Worm (Caenorhabditis elegans) whole organism, L4 larva: ENCODE measurements around the gene mboa-4.

Source experiments
- D1046.2 ChIP-seq: fragments of 200-800 bp; sonication (Bioruptor generic); IDR thresholded peaks from 2 replicates; pipeline ENCODE4 v1.3.6; 2022; ENCODE audit warnings: missing genetic modification characterization, missing compliant biosample characterization
- F26F4.8 ChIP-seq: fragments of 200-800 bp; sonication (Bioruptor generic); conservative IDR thresholded peaks from 2 replicates; pipeline ENCODE4 v1.3.6; 2022; ENCODE audit warnings: missing genetic modification characterization, missing compliant biosample characterization
- F44E2.7 ChIP-seq: fragments of 200-800 bp; sonication (Bioruptor generic); IDR thresholded peaks from 2 replicates; pipeline ENCODE4 v2.1.2; 2022; ENCODE audit warnings: missing genetic modification characterization, missing compliant biosample characterization
- F49E8.2 ChIP-seq: sonication (generic microtip); optimal IDR thresholded peaks from 2 replicates; lab custom pipeline; 2016; ENCODE audit warnings: missing compliant biosample characterization, mild to moderate bottlenecking, missing genetic modification characterization, borderline replicate concordance
- R02D3.7 ChIP-seq: fragments of 150-350 bp; sonication (generic microtip); optimal IDR thresholded peaks from 3 replicates; lab custom pipeline; 2014; ENCODE audit warnings: missing biosample characterization, missing genetic modification characterization
- Y48G9A.11 ChIP-seq: fragments of 200-800 bp; sonication (Bioruptor generic); IDR thresholded peaks from 2 replicates; pipeline ENCODE4 v1.3.6; 2022; ENCODE audit warnings: missing genetic modification reagents, missing genetic modification characterization, missing compliant biosample characterization
- Y5F2A.4 ChIP-seq: fragments of 200-800 bp; sonication (Bioruptor generic); optimal IDR thresholded peaks from 2 replicates; lab custom pipeline; 2018; ENCODE audit warnings: mild to moderate bottlenecking, missing genetic modification characterization, missing compliant biosample characterization
- ZK546.5 ChIP-seq, 2 experiments: sonication (generic microtip); optimal IDR thresholded peaks; 2 replicates each; lab custom pipeline; 2017; ENCODE audit warnings: missing biosample characterization in 2 of 2, missing genetic modification characterization in 2 of 2
- aha-1 ChIP-seq: fragments of 150-350 bp; peaks from one replicate; lab custom pipeline; 2014; ENCODE audit warnings: missing biosample characterization, missing genetic modification characterization
- ceh-32 ChIP-seq: sonication (generic microtip); optimal IDR thresholded peaks from 2 replicates; lab custom pipeline; 2016; ENCODE audit warnings: mild to moderate bottlenecking, missing genetic modification characterization, missing compliant biosample characterization; ENCODE audit not compliant: poor library complexity
- ceh-62 ChIP-seq: sonication (generic microtip); optimal IDR thresholded peaks from 2 replicates; lab custom pipeline; 2017; ENCODE audit warnings: missing biosample characterization, missing genetic modification characterization
- ceh-82 ChIP-seq: sonication (generic microtip); optimal IDR thresholded peaks from 2 replicates; lab custom pipeline; 2017; ENCODE audit warnings: missing biosample characterization, missing genetic modification characterization
- ctbp-1 ChIP-seq: fragments of 200-800 bp; sonication (Bioruptor generic); IDR thresholded peaks from 2 replicates; pipeline ENCODE4 v1.3.6; 2022; ENCODE audit warnings: missing genetic modification reagents, missing genetic modification characterization, missing compliant biosample characterization
- daf-16 ChIP-seq, 3 experiments: sonication (generic microtip); optimal IDR thresholded peaks; 2 replicates each; lab custom pipeline; 2016 to 2017; ENCODE audit warnings: missing genetic modification characterization in 3 of 3, missing genetic modification reagents in 3 of 3, mild to moderate bottlenecking in 2 of 3, missing compliant biosample characterization in 2 of 3, missing biosample characterization in 1 of 3, moderate library complexity in 1 of 3
- daf-19 ChIP-seq: fragments of 200-800 bp; sonication (Bioruptor generic); conservative IDR thresholded peaks from 2 replicates; pipeline ENCODE4 v1.3.6; 2022; ENCODE audit warnings: missing genetic modification characterization, missing compliant biosample characterization
- daf-8 ChIP-seq: fragments of 200-800 bp; sonication (Bioruptor generic); IDR thresholded peaks from 2 replicates; pipeline ENCODE4 v1.3.6; 2022; ENCODE audit warnings: missing genetic modification characterization, missing compliant biosample characterization
- dmd-6 ChIP-seq: fragments of 200-800 bp; sonication (Bioruptor generic); IDR thresholded peaks from 2 replicates; pipeline ENCODE4 v1.3.6; 2022; ENCODE audit warnings: missing genetic modification reagents, missing genetic modification characterization, missing compliant biosample characterization
- dmd-8 ChIP-seq: fragments of 200-800 bp; sonication (Bioruptor generic); IDR thresholded peaks from 2 replicates; pipeline ENCODE4 v1.3.6; 2022; ENCODE audit warnings: missing genetic modification characterization, missing compliant biosample characterization
- dmd-9 ChIP-seq: fragments of 200-800 bp; sonication (Bioruptor generic); IDR thresholded peaks from 2 replicates; pipeline ENCODE4 v1.3.6; 2022; ENCODE audit warnings: missing genetic modification reagents, missing genetic modification characterization, missing compliant biosample characterization
- dve-1 ChIP-seq: sonication (generic microtip); optimal IDR thresholded peaks from 2 replicates; lab custom pipeline; 2017; ENCODE audit warnings: antibody characterized with exemption, mild to moderate bottlenecking, missing genetic modification characterization, missing compliant biosample characterization; ENCODE audit not compliant: insufficient read depth
- egl-27 ChIP-seq: sonication (generic microtip); optimal IDR thresholded peaks from 3 replicates; lab custom pipeline; 2017; ENCODE audit warnings: missing biosample characterization, missing genetic modification reagents, missing genetic modification characterization
- hif-1 ChIP-seq, 2 experiments: sonication (generic microtip); optimal IDR thresholded peaks; 2 replicates each; lab custom pipeline; 2016 to 2017; ENCODE audit warnings: missing compliant biosample characterization in 2 of 2, missing genetic modification characterization in 2 of 2, missing genetic modification reagents in 2 of 2, missing genotype in 2 of 2, mild to moderate bottlenecking in 1 of 2
- hlh-11 ChIP-seq: fragments of 200-800 bp; sonication (Bioruptor generic); optimal IDR thresholded peaks from 2 replicates; lab custom pipeline; 2018; ENCODE audit warnings: mild to moderate bottlenecking, missing genetic modification characterization, missing compliant biosample characterization
- hlh-30 ChIP-seq: sonication (generic microtip); optimal IDR thresholded peaks from 2 replicates; lab custom pipeline; 2017; ENCODE audit warnings: antibody characterized with exemption, mild to moderate bottlenecking, missing genetic modification characterization, missing compliant biosample characterization; ENCODE audit not compliant: insufficient read depth
- hmg-1.1 ChIP-seq: fragments of 200-800 bp; sonication (Bioruptor generic); IDR thresholded peaks from 2 replicates; pipeline ENCODE4 v1.3.6; 2022; ENCODE audit warnings: missing genetic modification reagents, missing genetic modification characterization, missing compliant biosample characterization
- jun-1 ChIP-seq: fragments of 150-350 bp; optimal IDR thresholded peaks from 2 replicates; lab custom pipeline; 2014; ENCODE audit warnings: missing biosample characterization, missing genetic modification reagents, missing genetic modification characterization
- lim-7 ChIP-seq: fragments of 200-800 bp; sonication (Bioruptor generic); IDR thresholded peaks from 2 replicates; pipeline ENCODE4 v1.3.6; 2022; ENCODE audit warnings: missing genetic modification characterization, missing compliant biosample characterization
- lin-1 ChIP-seq: fragments of 200-800 bp; sonication (Bioruptor generic); IDR thresholded peaks from 2 replicates; pipeline ENCODE4 v1.3.6; 2022; ENCODE audit warnings: missing genetic modification reagents, missing genetic modification characterization, missing compliant biosample characterization
- lin-29 ChIP-seq: fragments of 200-800 bp; sonication (Bioruptor generic); IDR thresholded peaks from 2 replicates; pipeline ENCODE4 v1.3.6; 2022; ENCODE audit warnings: missing genetic modification reagents, missing genetic modification characterization, missing compliant biosample characterization
- lin-39 ChIP-seq: fragments of 150-350 bp; optimal IDR thresholded peaks from 2 replicates; lab custom pipeline; 2014; ENCODE audit warnings: missing biosample characterization, missing genetic modification reagents, missing genetic modification characterization
- lsy-2 ChIP-seq, 2 experiments: fragments of 150-350 bp in 1 of 2; sonication (generic microtip) in 1 of 2; optimal IDR thresholded peaks; 2 replicates each; lab custom pipeline; 2014 to 2017; ENCODE audit warnings: missing biosample characterization in 2 of 2, missing genetic modification characterization in 2 of 2
- madf-5 ChIP-seq, 2 experiments: fragments of 200-800 bp; sonication (Bioruptor generic); IDR thresholded peaks; 2 replicates each; pipeline ENCODE4 v1.3.6; 2022; ENCODE audit warnings: missing compliant biosample characterization in 2 of 2, missing genetic modification characterization in 2 of 2
- mdt-29 ChIP-seq: fragments of 200-800 bp; sonication (Bioruptor generic); IDR thresholded peaks from 2 replicates; pipeline ENCODE4 v1.3.6; 2022; ENCODE audit warnings: missing genetic modification reagents, missing genetic modification characterization, missing compliant biosample characterization
- mxl-2 ChIP-seq: fragments of 200-800 bp; sonication (Bioruptor generic); conservative IDR thresholded peaks from 2 replicates; pipeline ENCODE4 v1.3.6; 2022; ENCODE audit warnings: missing genetic modification reagents, missing genetic modification characterization, missing compliant biosample characterization
- nhr-10 ChIP-seq: fragments of 150-350 bp; optimal IDR thresholded peaks from 2 replicates; lab custom pipeline; 2014; ENCODE audit warnings: missing biosample characterization, missing genetic modification characterization
- nhr-237 ChIP-seq: sonication (generic microtip); optimal IDR thresholded peaks from 2 replicates; lab custom pipeline; 2017; ENCODE audit warnings: missing biosample characterization, missing genetic modification characterization
- nhr-41 ChIP-seq: fragments of 200-800 bp; sonication (Bioruptor generic); IDR thresholded peaks from 2 replicates; pipeline ENCODE4 v1.3.6; 2022; ENCODE audit warnings: missing genetic modification reagents, missing genetic modification characterization, missing compliant biosample characterization
- nhr-42 ChIP-seq: fragments of 200-800 bp; sonication (Bioruptor generic); IDR thresholded peaks from 2 replicates; pipeline ENCODE4 v1.3.6; 2022; ENCODE audit warnings: missing genetic modification characterization, missing compliant biosample characterization
- nhr-76 ChIP-seq: fragments of 150-350 bp; optimal IDR thresholded peaks from 2 replicates; lab custom pipeline; 2014; ENCODE audit warnings: missing biosample characterization, missing genetic modification characterization
- pqm-1 ChIP-seq: sonication (generic microtip); optimal IDR thresholded peaks from 2 replicates; lab custom pipeline; 2017; ENCODE audit warnings: missing biosample characterization, missing genetic modification characterization
- saeg-2 ChIP-seq: fragments of 200-800 bp; sonication (Bioruptor generic); IDR thresholded peaks from 2 replicates; pipeline ENCODE4 v1.3.6; 2022; ENCODE audit warnings: missing genetic modification reagents, missing genetic modification characterization, missing compliant biosample characterization
- snpc-1.2 ChIP-seq: fragments of 200-800 bp; sonication (Bioruptor generic); IDR thresholded peaks from 2 replicates; pipeline ENCODE4 v1.3.6; 2022; ENCODE audit warnings: missing genetic modification reagents, missing genetic modification characterization, missing compliant biosample characterization
- snpc-4 ChIP-seq: fragments of 150-350 bp; optimal IDR thresholded peaks from 2 replicates; lab custom pipeline; 2014; ENCODE audit warnings: missing biosample characterization, missing genetic modification characterization
- spr-3 ChIP-seq: fragments of 200-800 bp; sonication (Bioruptor generic); optimal IDR thresholded peaks from 2 replicates; lab custom pipeline; 2018; ENCODE audit warnings: mild to moderate bottlenecking, missing genetic modification characterization, missing compliant biosample characterization
- tra-1 ChIP-seq: fragments of 200-800 bp; sonication (Bioruptor generic); IDR thresholded peaks from 2 replicates; pipeline ENCODE4 v1.3.6; 2022; ENCODE audit warnings: missing genetic modification reagents, missing genetic modification characterization, missing compliant biosample characterization
- vab-7 ChIP-seq: fragments of 200-800 bp; sonication (Bioruptor generic); IDR thresholded peaks from 2 replicates; pipeline ENCODE4 v1.3.6; 2022; ENCODE audit warnings: missing genetic modification reagents, missing genetic modification characterization, missing compliant biosample characterization
- zag-1 ChIP-seq: fragments of 150-350 bp; optimal IDR thresholded peaks from 2 replicates; lab custom pipeline; 2014; ENCODE audit warnings: missing biosample characterization, missing genetic modification characterization
- zfp-2 ChIP-seq: sonication (generic microtip); optimal IDR thresholded peaks from 2 replicates; lab custom pipeline; 2016; ENCODE audit warnings: mild to moderate bottlenecking, missing genetic modification characterization, missing compliant biosample characterization
- zip-11 ChIP-seq: fragments of 200-800 bp; sonication (Bioruptor generic); IDR thresholded peaks from 2 replicates; pipeline ENCODE4 v1.3.6; 2022; ENCODE audit warnings: missing genetic modification characterization, missing compliant biosample characterization
- ztf-11 ChIP-seq: fragments of 150-350 bp; optimal IDR thresholded peaks from 2 replicates; lab custom pipeline; 2014; ENCODE audit warnings: missing biosample characterization, missing genetic modification characterization
- ztf-7 ChIP-seq: fragments of 150-350 bp; optimal IDR thresholded peaks from 2 replicates; lab custom pipeline; 2014; ENCODE audit warnings: missing biosample characterization, missing genetic modification characterization

The mboa-4 gene

ce11 chrIV:11110995-11111619, 48.7 kb downstream of the mboa-4 start, which contains the start of gene rps-5 (continued):
- no peak for TF ChIP-seq ctbp-1
- no peak for TF ChIP-seq spr-3 (GFP tag; lab: Kevin White, UChicago)
- no peak for TF ChIP-seq dmd-8 (GFP tag; lab: Robert Waterston, UW)
- TF ChIP-seq daf-8 (GFP tag; lab: Robert Waterston, UW), result no peak
- TF ChIP-seq F49E8.2, result no peak
- no peak for TF ChIP-seq daf-16 (GFP tag; optimal IDR thresholded peaks at IDR 0.05; lab: Kevin White, UChicago)
- no peak for TF ChIP-seq daf-16 (tag; optimal IDR thresholded peaks at IDR 0.05; lab: Kevin White, UChicago)
- TF ChIP-seq egl-27, result no peak
- TF ChIP-seq saeg-2 (GFP tag; lab: Robert Waterston, UW), result no peak
- TF ChIP-seq nhr-10 (tag; lab: Kevin White, UChicago), result no peak
- peak; percentile 32 for TF ChIP-seq hlh-11 (tag; lab: Kevin White, UChicago)
- TF ChIP-seq tra-1 (GFP tag; lab: Robert Waterston, UW), result no peak
- TF ChIP-seq snpc-1.2 (GFP tag; lab: Robert Waterston, UW), result peak; percentile 50; the same call in 1 of the 2 replicates
- TF ChIP-seq mdt-29, result no peak
- TF ChIP-seq lim-7, result no peak
- no peak for TF ChIP-seq nhr-41 (GFP tag; lab: Robert Waterston, UW)
- TF ChIP-seq F26F4.8 (GFP tag; lab: Robert Waterston, UW), result no peak
- TF ChIP-seq dmd-9 (GFP tag; lab: Robert Waterston, UW), result no peak
- TF ChIP-seq zag-1 (tag; lab: Kevin White, UChicago), result no peak
- no peak for TF ChIP-seq jun-1 (tag; lab: Kevin White, UChicago)
- no peak for TF ChIP-seq madf-5 (GFP tag; IDR thresholded peaks at IDR 0.05; lab: Robert Waterston, UW)
- peak in 1 of 2 experiments; percentile 85 for TF ChIP-seq lsy-2 (tag; optimal IDR thresholded peaks at IDR 0.05; lab: Kevin White, UChicago)
- TF ChIP-seq nhr-237 (tag; lab: Kevin White, UChicago), result no peak
- TF ChIP-seq lin-29 (GFP tag; lab: Robert Waterston, UW), result no peak
- TF ChIP-seq lin-1 (GFP tag; lab: Robert Waterston, UW), result no peak
- no peak for TF ChIP-seq R02D3.7
- TF ChIP-seq snpc-4 (tag; lab: Kevin White, UChicago), result no peak
- no peak for TF ChIP-seq daf-19 (GFP tag; lab: Robert Waterston, UW)
- peak; percentile 46 for TF ChIP-seq dve-1 (tag; lab: Kevin White, UChicago)
- no peak for TF ChIP-seq vab-7
- TF ChIP-seq hmg-1.1 (GFP tag; lab: Robert Waterston, UW), result 0 out of 2 replicates have a peak, but pooled peaks have one; percentile 55
- no peak for TF ChIP-seq zip-11 (GFP tag; lab: Robert Waterston, UW)
- TF ChIP-seq nhr-42 (GFP tag; lab: Robert Waterston, UW), result no peak
- no peak for TF ChIP-seq Y5F2A.4 (GFP tag; lab: Kevin White, UChicago)
- no peak for TF ChIP-seq pqm-1 (tag; lab: Kevin White, UChicago)
- TF ChIP-seq hlh-30, result peak; percentile 43
- TF ChIP-seq D1046.2, result no peak
- TF ChIP-seq Y48G9A.11, result no peak
- TF ChIP-seq ZK546.5 (tag; optimal IDR thresholded peaks at IDR 0.05; lab: Kevin White, UChicago), result no peak
- peak in 1 of 2 experiments; percentile 25 for TF ChIP-seq hif-1 (tag; optimal IDR thresholded peaks at IDR 0.05; lab: Kevin White, UChicago)
- TF ChIP-seq nhr-76, result no peak
- TF ChIP-seq ztf-11 (tag; lab: Kevin White, UChicago), result no peak
- TF ChIP-seq dmd-6 (GFP tag; lab: Robert Waterston, UW), result no peak
- no peak for TF ChIP-seq ceh-62 (tag; lab: Kevin White, UChicago)
- TF ChIP-seq ceh-32 (tag; lab: Kevin White, UChicago), result no peak
- TF ChIP-seq ztf-7 (tag; lab: Kevin White, UChicago), result no peak
- no peak for TF ChIP-seq mxl-2 (GFP tag; lab: Robert Waterston, UW)
- no peak for TF ChIP-seq zfp-2 (tag; lab: Kevin White, UChicago)
- no peak for TF ChIP-seq aha-1 (tag; lab: Kevin White, UChicago)
- no peak for TF ChIP-seq F44E2.7
- TF ChIP-seq lin-39 (tag; lab: Kevin White, UChicago), result no peak
- TF ChIP-seq ceh-82 (tag; lab: Kevin White, UChicago), result no peak
